Worm (Caenorhabditis elegans) whole organism, young adult: ENCODE measurements around the gene obr-1.

Experiments
- K12H6.12 ChIP-seq: fragments of 200-800 bp; sonication (Bioruptor generic); optimal IDR thresholded peaks from 2 replicates; lab custom pipeline; 2018; ENCODE audit warnings: mild to moderate bottlenecking, missing genetic modification characterization, missing compliant biosample characterization
- Y53G8AR.9 ChIP-seq: fragments of 200-800 bp; sonication (Bioruptor generic); conservative IDR thresholded peaks from 2 replicates; pipeline ENCODE4 v1.3.6; 2022; ENCODE audit warnings: missing genetic modification reagents, missing genetic modification characterization, missing compliant biosample characterization
- bed-1 ChIP-seq: fragments of 200-800 bp; sonication (Bioruptor generic); IDR thresholded peaks from 2 replicates; pipeline ENCODE4 v1.3.6; 2022; ENCODE audit warnings: missing genetic modification reagents, missing genetic modification characterization, missing compliant biosample characterization
- ceh-79 ChIP-seq: sonication (generic microtip); optimal IDR thresholded peaks from 2 replicates; lab custom pipeline; 2017; ENCODE audit warnings: mild to moderate bottlenecking, missing genetic modification characterization, missing compliant biosample characterization
- egl-18 ChIP-seq: fragments of 200-800 bp; sonication (Bioruptor generic); IDR thresholded peaks from 2 replicates; pipeline ENCODE4 v1.3.6; 2022; ENCODE audit warnings: missing genetic modification reagents, missing genetic modification characterization, missing compliant biosample characterization
- egl-44 ChIP-seq: fragments of 200-800 bp; sonication (Bioruptor generic); IDR thresholded peaks from 2 replicates; pipeline ENCODE4 v1.3.6; 2022; ENCODE audit warnings: missing genetic modification reagents, missing genetic modification characterization, missing compliant biosample characterization
- madf-3 ChIP-seq: fragments of 200-800 bp; sonication (Bioruptor generic); IDR thresholded peaks from 2 replicates; pipeline ENCODE4 v1.3.6; 2022; ENCODE audit warnings: missing genetic modification reagents, missing genetic modification characterization, missing compliant biosample characterization
- pbrm-1 ChIP-seq: fragments of 200-800 bp; sonication (Bioruptor generic); IDR thresholded peaks from 2 replicates; pipeline ENCODE4 v1.3.6; 2022; ENCODE audit warnings: missing genetic modification reagents, missing genetic modification characterization, missing compliant biosample characterization
- pha-4 ChIP-seq: fragments of 150-350 bp; sonication (generic microtip); optimal IDR thresholded peaks from 2 replicates; lab custom pipeline; 2014; ENCODE audit warnings: missing biosample characterization, missing genetic modification reagents, missing genetic modification characterization
- repo-1 ChIP-seq: sonication (generic microtip); optimal IDR thresholded peaks from 2 replicates; lab custom pipeline; 2017; ENCODE audit warnings: mild to moderate bottlenecking, missing genetic modification characterization, missing compliant biosample characterization
- tlf-1 ChIP-seq: fragments of 200-800 bp; sonication (Bioruptor generic); optimal IDR thresholded peaks from 2 replicates; lab custom pipeline; 2018; ENCODE audit warnings: mild to moderate bottlenecking, missing genetic modification characterization, missing compliant biosample characterization
- unc-130 ChIP-seq: sonication (generic microtip); optimal IDR thresholded peaks from 2 replicates; lab custom pipeline; 2016; ENCODE audit warnings: missing genetic modification reagents, missing genetic modification characterization, missing compliant biosample characterization
- unc-62 ChIP-seq: fragments of 150-350 bp; optimal IDR thresholded peaks from 2 replicates; lab custom pipeline; 2014; ENCODE audit warnings: missing biosample characterization, missing genetic modification reagents, missing genetic modification characterization

ce11 chrIII:11230581-11230980 is 40.1 kb downstream of the obr-1 start:
- TF ChIP-seq tlf-1 (no peak), unc-130 (GFP tag; lab: Kevin White, UChicago) (no peak), unc-62 (no peak), madf-3 (no peak), pbrm-1 (no peak), ceh-79 (tag; lab: Kevin White, UChicago) (no peak), K12H6.12 (tag; lab: Kevin White, UChicago) (no peak), Y53G8AR.9 (GFP tag; lab: Robert Waterston, UW) (no peak), pha-4 (no peak), repo-1 (tag; lab: Kevin White, UChicago) (no peak), bed-1 (GFP tag; lab: Robert Waterston, UW) (no peak), egl-44 (GFP tag; lab: Robert Waterston, UW) (no peak), egl-18 (no peak)
